Fruit fly (Drosophila melanogaster) whole organism, embryonic: ENCODE data around the gene Cpsf100.

Experiments
- Abd-B ChIP-seq: fragments of 200-800 bp; sonication (Bioruptor generic); optimal IDR thresholded peaks from 2 replicates; lab custom pipeline; 2018; ENCODE audit warnings: missing biosample characterization, mild to moderate bottlenecking, missing genetic modification characterization, moderate library complexity
- Ada2b ChIP-seq: fragments of 200-800 bp; sonication (Bioruptor generic); IDR thresholded peaks from 2 replicates; pipeline ENCODE4 v1.3.6; 2022; ENCODE audit warnings: missing biosample characterization, missing genetic modification characterization
- Atf-2 ChIP-seq: fragments of 200-800 bp; sonication (Bioruptor generic); optimal IDR thresholded peaks from 2 replicates; lab custom pipeline; 2016; ENCODE audit warnings: missing biosample characterization, missing genetic modification characterization
- Atf3 ChIP-seq: fragments of 200-800 bp; sonication (Bioruptor generic); optimal IDR thresholded peaks from 3 replicates; lab custom pipeline; 2016; ENCODE audit warnings: missing biosample characterization, missing genetic modification characterization
- CG10267 ChIP-seq: fragments of 200-800 bp; sonication (Bioruptor generic); optimal IDR thresholded peaks from 2 replicates; lab custom pipeline; 2018; ENCODE audit warnings: missing biosample characterization, mild to moderate bottlenecking, missing genetic modification characterization, moderate library complexity
- CG11085 ChIP-seq: fragments of 200-800 bp; sonication (Bioruptor generic); IDR thresholded peaks from 2 replicates; pipeline ENCODE4 v1.3.6; 2022; ENCODE audit warnings: missing biosample characterization, missing genetic modification characterization
- CG11504 ChIP-seq: fragments of 200-800 bp; sonication (Bioruptor generic); optimal IDR thresholded peaks from 3 replicates; lab custom pipeline; 2019; ENCODE audit warnings: missing biosample characterization, mild to moderate bottlenecking, missing genetic modification characterization, moderate library complexity
- CG12391 ChIP-seq: fragments of 200-800 bp; sonication (Bioruptor generic); optimal IDR thresholded peaks from 3 replicates; lab custom pipeline; 2018; ENCODE audit warnings: missing biosample characterization, mild to moderate bottlenecking, missing genetic modification characterization, moderate library complexity
- CG13424 ChIP-seq: fragments of 200-800 bp; sonication (Bioruptor generic); optimal IDR thresholded peaks from 2 replicates; lab custom pipeline; 2019; ENCODE audit warnings: missing biosample characterization, mild to moderate bottlenecking, missing genetic modification characterization, moderate library complexity
- CG15011 ChIP-seq: fragments of 200-800 bp; sonication (Bioruptor generic); optimal IDR thresholded peaks from 3 replicates; lab custom pipeline; 2018; ENCODE audit warnings: missing biosample characterization, mild to moderate bottlenecking, missing genetic modification characterization
- CG15601 ChIP-seq: fragments of 200-800 bp; sonication (Bioruptor generic); optimal IDR thresholded peaks from 3 replicates; lab custom pipeline; 2019; ENCODE audit warnings: missing biosample characterization, mild to moderate bottlenecking, missing genetic modification characterization, moderate library complexity
- CG1647 ChIP-seq: fragments of 200-800 bp; sonication (Bioruptor generic); optimal IDR thresholded peaks from 3 replicates; lab custom pipeline; 2016; ENCODE audit warnings: missing biosample characterization, missing genetic modification characterization
- CG16815 ChIP-seq: fragments of 200-800 bp; sonication (Bioruptor generic); optimal IDR thresholded peaks from 3 replicates; lab custom pipeline; 2017; ENCODE audit warnings: missing biosample characterization, mild to moderate bottlenecking, missing genetic modification characterization
- CG17568 ChIP-seq: fragments of 200-800 bp; sonication (Bioruptor generic); optimal IDR thresholded peaks from 2 replicates; lab custom pipeline; 2018; ENCODE audit warnings: missing biosample characterization, mild to moderate bottlenecking, missing genetic modification characterization, moderate library complexity
- CG17802 ChIP-seq: fragments of 200-800 bp; sonication (Bioruptor generic); optimal IDR thresholded peaks from 2 replicates; lab custom pipeline; 2018; ENCODE audit warnings: missing biosample characterization, mild to moderate bottlenecking, missing genetic modification characterization, moderate library complexity
- CG3065 ChIP-seq: fragments of 200-800 bp; sonication (Bioruptor generic); optimal IDR thresholded peaks from 2 replicates; lab custom pipeline; 2016; ENCODE audit warnings: missing biosample characterization, missing genetic modification characterization
- CG31224 ChIP-seq: fragments of 200-800 bp; sonication (Bioruptor generic); IDR thresholded peaks from 2 replicates; pipeline ENCODE4 v1.3.6; 2022; ENCODE audit warnings: missing biosample characterization, missing genetic modification characterization
- CG32532 ChIP-seq: fragments of 200-800 bp; sonication (Bioruptor generic); IDR thresholded peaks from 2 replicates; pipeline ENCODE4 v1.3.6; 2022; ENCODE audit warnings: missing biosample characterization, missing genetic modification characterization
- CG32767 ChIP-seq: fragments of 200-800 bp; sonication (Bioruptor generic); IDR thresholded peaks from 2 replicates; pipeline ENCODE4 v1.3.6; 2022; ENCODE audit warnings: missing biosample characterization, missing genetic modification characterization
- CoRest ChIP-seq: fragments of 200-800 bp; sonication (Bioruptor generic); optimal IDR thresholded peaks from 3 replicates; lab custom pipeline; 2018; ENCODE audit warnings: missing biosample characterization, mild to moderate bottlenecking, missing genetic modification characterization, moderate library complexity
- Doc2 ChIP-seq: fragments of 200-800 bp; sonication (Bioruptor generic); IDR thresholded peaks from 2 replicates; pipeline ENCODE4 v1.3.6; 2022; ENCODE audit warnings: missing biosample characterization, missing genetic modification characterization
- Drgx ChIP-seq: fragments of 200-800 bp; sonication (Bioruptor generic); IDR thresholded peaks from 2 replicates; pipeline ENCODE4 v1.3.6; 2022; ENCODE audit warnings: missing biosample characterization, missing genetic modification characterization
- H15 ChIP-seq: fragments of 200-800 bp; sonication (Bioruptor generic); IDR thresholded peaks from 3 replicates; pipeline ENCODE4 v1.3.6; 2022; ENCODE audit warnings: missing biosample characterization, missing genetic modification characterization
- Hr78 ChIP-seq, 2 experiments: fragments of 200-800 bp in 1 of 2; fragments of >200 bp in 1 of 2; sonication (Bioruptor generic) in 1 of 2; optimal IDR thresholded peaks; 2 replicates each; lab custom pipeline; 2017 to 2019; ENCODE audit warnings: missing biosample characterization in 2 of 2, missing genetic modification characterization in 2 of 2, mild to moderate bottlenecking in 1 of 2, moderate library complexity in 1 of 2
- Max ChIP-seq: fragments of 200-800 bp; sonication (Bioruptor generic); optimal IDR thresholded peaks from 2 replicates; lab custom pipeline; 2016; ENCODE audit warnings: missing biosample characterization, mild to moderate bottlenecking, missing genetic modification characterization
- Med ChIP-seq: fragments of 200-800 bp; sonication (Bioruptor generic); peaks from one replicate; lab custom pipeline; 2016; ENCODE audit warnings: missing biosample characterization, missing genetic modification characterization, mild to moderate bottlenecking, inconsistent platforms, moderate library complexity
- NK7.1 ChIP-seq: fragments of 200-800 bp; sonication (Bioruptor generic); optimal IDR thresholded peaks from 3 replicates; lab custom pipeline; 2016; ENCODE audit warnings: missing biosample characterization, missing genetic modification characterization
- Sin3A ChIP-seq: fragments of >200 bp; optimal IDR thresholded peaks from 2 replicates; lab custom pipeline; 2018
- Sox102F ChIP-seq: fragments of 200-800 bp; sonication (Bioruptor generic); optimal IDR thresholded peaks from 2 replicates; lab custom pipeline; 2018; ENCODE audit warnings: missing biosample characterization, mild to moderate bottlenecking, missing genetic modification characterization, moderate library complexity
- Sry-β ChIP-seq: fragments of 200-800 bp; sonication (Bioruptor generic); optimal IDR thresholded peaks from 2 replicates; lab custom pipeline; 2018; ENCODE audit warnings: missing biosample characterization, mild to moderate bottlenecking, missing genetic modification characterization, moderate library complexity
- disco-r ChIP-seq: fragments of 200-800 bp; sonication (Bioruptor generic); optimal IDR thresholded peaks from 2 replicates; lab custom pipeline; 2016; ENCODE audit warnings: missing biosample characterization, missing genetic modification characterization
- ewg ChIP-seq: fragments of 200-800 bp; sonication (Bioruptor generic); optimal IDR thresholded peaks from 3 replicates; lab custom pipeline; 2017; ENCODE audit warnings: mild to moderate bottlenecking, missing biosample characterization, missing genetic modification reagents, missing genetic modification characterization
- exex ChIP-seq: fragments of 200-800 bp; sonication (Bioruptor generic); optimal IDR thresholded peaks from 4 replicates; lab custom pipeline; 2018; ENCODE audit warnings: missing biosample characterization, mild to moderate bottlenecking, missing genetic modification characterization, moderate library complexity
- eyg ChIP-seq: fragments of 200-800 bp; sonication (Bioruptor generic); optimal IDR thresholded peaks from 3 replicates; lab custom pipeline; 2016; ENCODE audit warnings: missing biosample characterization, missing genetic modification characterization
- fd3F ChIP-seq: fragments of 200-800 bp; sonication (Bioruptor generic); optimal IDR thresholded peaks from 2 replicates; lab custom pipeline; 2018; ENCODE audit warnings: missing biosample characterization, mild to moderate bottlenecking, missing genetic modification characterization, moderate library complexity
- jumu ChIP-seq: fragments of 200-800 bp; sonication (Bioruptor generic); optimal IDR thresholded peaks from 3 replicates; lab custom pipeline; 2016; ENCODE audit warnings: missing biosample characterization, missing genetic modification characterization
- lab ChIP-seq: fragments of 200-800 bp; sonication (Bioruptor generic); optimal IDR thresholded peaks from 3 replicates; lab custom pipeline; 2017; ENCODE audit warnings: missing biosample characterization, missing genetic modification characterization, mild to moderate bottlenecking, moderate library complexity, missing genetic modification reagents
- lola ChIP-seq, 3 experiments: fragments of >200 bp in 2 of 3; fragments of 200-800 bp in 1 of 3; sonication (Bioruptor generic) in 1 of 3; optimal IDR thresholded peaks; 2 replicates each; lab custom pipeline; 2017 to 2019; ENCODE audit warnings: missing biosample characterization in 3 of 3, missing genetic modification characterization in 3 of 3, mild to moderate bottlenecking in 1 of 3, moderate library complexity in 1 of 3
- luna ChIP-seq: fragments of 200-800 bp; sonication (Bioruptor generic); optimal IDR thresholded peaks from 2 replicates; lab custom pipeline; 2016; ENCODE audit warnings: missing biosample characterization, missing genetic modification characterization
- oc ChIP-seq: fragments of 200-800 bp; sonication (Bioruptor generic); optimal IDR thresholded peaks from 2 replicates; lab custom pipeline; 2018; ENCODE audit warnings: missing biosample characterization, mild to moderate bottlenecking, missing genetic modification characterization, moderate library complexity
- p53 ChIP-seq: fragments of 200-800 bp; sonication (Bioruptor generic); optimal IDR thresholded peaks from 2 replicates; lab custom pipeline; 2016; ENCODE audit warnings: missing biosample characterization, missing genetic modification characterization
- peb ChIP-seq: fragments of 200-800 bp; sonication (Bioruptor generic); IDR thresholded peaks from 2 replicates; pipeline ENCODE4 v1.3.6; 2022; ENCODE audit warnings: missing biosample characterization, missing genetic modification characterization
- pros ChIP-seq: fragments of 200-800 bp; sonication (Bioruptor generic); optimal IDR thresholded peaks from 3 replicates; lab custom pipeline; 2019; ENCODE audit warnings: missing biosample characterization, mild to moderate bottlenecking, missing genetic modification characterization, moderate library complexity
- run ChIP-seq: fragments of 200-800 bp; sonication (Bioruptor generic); optimal IDR thresholded peaks from 3 replicates; lab custom pipeline; 2018; ENCODE audit warnings: missing biosample characterization, mild to moderate bottlenecking, missing genetic modification characterization
- slou ChIP-seq: fragments of 200-800 bp; sonication (Bioruptor generic); optimal IDR thresholded peaks from 3 replicates; lab custom pipeline; 2016; ENCODE audit warnings: missing biosample characterization, missing genetic modification characterization
- sob ChIP-seq: fragments of 200-800 bp; sonication (Bioruptor generic); IDR thresholded peaks from 2 replicates; pipeline ENCODE4 v1.3.6; 2022; ENCODE audit warnings: missing biosample characterization, missing genetic modification characterization
- tin ChIP-seq: fragments of 200-800 bp; sonication (Bioruptor generic); optimal IDR thresholded peaks from 3 replicates; lab custom pipeline; 2016; ENCODE audit warnings: missing biosample characterization, missing genetic modification characterization
- vnd ChIP-seq: fragments of 200-800 bp; sonication (Bioruptor generic); IDR thresholded peaks from 3 replicates; pipeline ENCODE4 v1.3.6; 2022; ENCODE audit warnings: missing biosample characterization, missing genetic modification characterization; ENCODE audit not compliant: partially characterized antibody
- wek ChIP-seq: fragments of 200-800 bp; sonication (Bioruptor generic); optimal IDR thresholded peaks from 3 replicates; lab custom pipeline; 2018; ENCODE audit warnings: missing biosample characterization, mild to moderate bottlenecking, missing genetic modification characterization, moderate library complexity

Gene Cpsf100

dm6 chr3R:29063207-29063920, 29.0 kb downstream of the Cpsf100 start (continued):
- TF ChIP-seq oc (tag; lab: Kevin White, UChicago): peak; percentile 13
- no peak for TF ChIP-seq CG32767
- TF ChIP-seq CG17802 (tag; lab: Kevin White, UChicago): no peak
- TF ChIP-seq CG16815 (GFP tag; lab: Kevin White, UChicago): peak; percentile 64
- no peak for TF ChIP-seq Hr78 (GFP tag; optimal IDR thresholded peaks at IDR 0.05; lab: Kevin White, UChicago)
- peak; percentile 64 for TF ChIP-seq fd3F (GFP tag; lab: Kevin White, UChicago)
- no peak for TF ChIP-seq Drgx (GFP tag; lab: Robert Waterston, UW)
- peak in 1 of 3 experiments; percentile 76 for TF ChIP-seq lola (GFP tag; optimal IDR thresholded peaks at IDR 0.05; lab: Kevin White, UChicago)
- TF ChIP-seq Abd-B (GFP tag; lab: Kevin White, UChicago): peak; percentile 73
- no peak for TF ChIP-seq Ada2b (GFP tag; lab: Robert Waterston, UW)
- TF ChIP-seq Max (GFP tag; lab: Kevin White, UChicago): peak; percentile 45
- peak; percentile 85 for TF ChIP-seq CG11504
- TF ChIP-seq pros: no peak
- TF ChIP-seq Atf-2 (GFP tag; lab: Kevin White, UChicago): no peak
- peak; percentile 61 for TF ChIP-seq CG15601
- peak; percentile 41 for TF ChIP-seq Sry-β
- TF ChIP-seq disco-r (GFP tag; lab: Kevin White, UChicago): peak; percentile 24
- TF ChIP-seq Atf3 (GFP tag; lab: Kevin White, UChicago): no peak
- no peak for TF ChIP-seq p53 (GFP tag; lab: Kevin White, UChicago)
- TF ChIP-seq eyg: peak; percentile 31
- no peak for TF ChIP-seq CG1647
- peak; percentile 22 for TF ChIP-seq NK7.1 (GFP tag; lab: Kevin White, UChicago)
- no peak for TF ChIP-seq CG31224 (GFP tag; lab: Robert Waterston, UW)
- no peak for TF ChIP-seq CG3065 (GFP tag; lab: Kevin White, UChicago)
- peak; percentile 63 for TF ChIP-seq CG15011 (GFP tag; lab: Kevin White, UChicago)
- TF ChIP-seq Sox102F (GFP tag; lab: Kevin White, UChicago): peak; percentile 83
- TF ChIP-seq ewg (GFP tag; lab: Kevin White, UChicago): peak; percentile 12
- no peak for TF ChIP-seq peb
- peak; percentile 13 for TF ChIP-seq exex
- no peak for TF ChIP-seq slou (GFP tag; lab: Kevin White, UChicago)
- TF ChIP-seq CG11085 (GFP tag; lab: Robert Waterston, UW): no peak
- peak; percentile 59 for TF ChIP-seq luna (GFP tag; lab: Kevin White, UChicago)
- peak; percentile 80 for TF ChIP-seq lab
- TF ChIP-seq jumu (GFP tag; lab: Kevin White, UChicago): peak; percentile 2
- TF ChIP-seq CG13424 (tag; lab: Kevin White, UChicago): peak; percentile 85
- TF ChIP-seq CoRest (tag; lab: Kevin White, UChicago): peak; percentile 88
- peak; percentile 19 for TF ChIP-seq run (tag; lab: Kevin White, UChicago)
- no peak for TF ChIP-seq vnd (GFP tag; lab: Robert Waterston, UW)
- TF ChIP-seq tin: peak; percentile 50
- no peak for TF ChIP-seq wek (GFP tag; lab: Kevin White, UChicago)
- peak; percentile 22 for TF ChIP-seq CG17568
- TF ChIP-seq CG12391 (tag; lab: Kevin White, UChicago): peak; percentile 86
- no peak for TF ChIP-seq Doc2 (GFP tag; lab: Robert Waterston, UW)
- TF ChIP-seq Med: peak; percentile 89
- no peak for TF ChIP-seq CG32532
- peak; percentile 40 for TF ChIP-seq Sin3A (lab: Kevin White, UChicago)
- no peak for TF ChIP-seq H15 (GFP tag; lab: Robert Waterston, UW)
- no peak for TF ChIP-seq sob
- TF ChIP-seq CG10267 (tag; lab: Kevin White, UChicago): peak; percentile 80
